In genomic region chrIV:13313156-13313555, ce11 we compare ENCODE assay signal across 1 worm cellular context.
A peak's percentile ranks its signal among the peaks of the same experiment; 100 is the strongest.
TF ChIP-seq lines count a peak whose summit lies in the region.

No protein-coding gene starts in this region.

TF ChIP-seq in whole organism, young adult, 124 proteins besides CTCF, POLR2A, EP300 and RAD21 (continued from another document):
- TF ChIP-seq F57C9.4 (tag; optimal IDR thresholded peaks at IDR 0.05; lab: Kevin White, UChicago), result no peak
- no peak for TF ChIP-seq F49E8.2 (tag; optimal IDR thresholded peaks at IDR 0.05; lab: Kevin White, UChicago; ENCODE audit: insufficient read depth)
- 0 out of 2 replicates have a peak, but pooled peaks have one; percentile 18 for TF ChIP-seq C06A6.2 (GFP tag; conservative IDR thresholded peaks at IDR 0.05; lab: Robert Waterston, UW)
- TF ChIP-seq B0336.3 (GFP tag; IDR thresholded peaks at IDR 0.05; lab: Robert Waterston, UW), result 0 out of 2 replicates have a peak, but pooled peaks have one; percentile 23
- no peak for TF ChIP-seq F52B5.7 (tag; optimal IDR thresholded peaks at IDR 0.05; lab: Kevin White, UChicago)
- TF ChIP-seq Y53F4B.3 (GFP tag; IDR thresholded peaks at IDR 0.05; lab: Robert Waterston, UW), result no peak
- TF ChIP-seq ama-1 (optimal IDR thresholded peaks at IDR 0.05; lab: Kevin White, UChicago), result no peak
- no peak for TF ChIP-seq ama-1 (GFP tag; optimal IDR thresholded peaks at IDR 0.05; lab: Kevin White, UChicago)
- peak; percentile 48; the same call in 1 of the 2 replicates for TF ChIP-seq zfh-2 (GFP tag; conservative IDR thresholded peaks at IDR 0.05; lab: Robert Waterston, UW)
- TF ChIP-seq snpc-4 (GFP tag; optimal IDR thresholded peaks at IDR 0.05; lab: Kevin White, UChicago), result no peak
- no peak for TF ChIP-seq snpc-4 (tag; optimal IDR thresholded peaks at IDR 0.05; lab: Kevin White, UChicago)
